Worm (Caenorhabditis elegans) whole organism, early embryonic: ENCODE measurements around the gene Y51H7C.10.

ENCODE experiments used
- ama-1 ChIP-seq: fragments of 150-350 bp; optimal IDR thresholded peaks from 2 replicates; lab custom pipeline; 2014
- flt-1 ChIP-seq: fragments of 200-800 bp; sonication (Bioruptor generic); IDR thresholded peaks from 2 replicates; pipeline ENCODE4 v1.3.6; 2022; ENCODE audit warnings: missing genetic modification characterization, missing compliant biosample characterization
- sea-1 ChIP-seq: fragments of 200-800 bp; sonication (Bioruptor generic); conservative IDR thresholded peaks from 2 replicates; pipeline ENCODE4 v1.3.6; 2022; ENCODE audit warnings: missing genetic modification characterization, missing compliant biosample characterization

ce11 chrII:1423660-1424059, at the start of gene Y51H7C.10:
- TF ChIP-seq ama-1 (lab: Kevin White, UChicago) (no peak), sea-1 (GFP tag; lab: Robert Waterston, UW) (no peak), flt-1 (GFP tag; lab: Robert Waterston, UW) (no peak)
